Fruit fly (Drosophila melanogaster) whole organism, embryonic: ENCODE measurements around the gene CG17190.

ENCODE experiments used
- ATbp ChIP-seq: fragments of 200-800 bp; sonication (Bioruptor generic); optimal IDR thresholded peaks from 2 replicates; lab custom pipeline; 2017; ENCODE audit warnings: missing biosample characterization, mild to moderate bottlenecking, missing genetic modification characterization, missing genetic modification reagents
- Bdp1 ChIP-seq: fragments of 200-800 bp; sonication (Bioruptor generic); optimal IDR thresholded peaks from 3 replicates; lab custom pipeline; 2016; ENCODE audit warnings: missing biosample characterization, missing genetic modification characterization
- CG10274 ChIP-seq: fragments of 200-800 bp; sonication (Bioruptor generic); optimal IDR thresholded peaks from 3 replicates; lab custom pipeline; 2017; ENCODE audit warnings: missing biosample characterization, mild to moderate bottlenecking, missing genetic modification characterization
- CG1233 ChIP-seq: fragments of 200-800 bp; sonication (Bioruptor generic); optimal IDR thresholded peaks from 4 replicates; lab custom pipeline; 2018; ENCODE audit warnings: missing biosample characterization, mild to moderate bottlenecking, missing genetic modification characterization
- CG13624 ChIP-seq: fragments of 200-800 bp; sonication (Bioruptor generic); optimal IDR thresholded peaks from 2 replicates; lab custom pipeline; 2016; ENCODE audit warnings: missing biosample characterization, missing genetic modification characterization
- CG14710 ChIP-seq: fragments of 200-800 bp; sonication (Bioruptor generic); optimal IDR thresholded peaks from 3 replicates; lab custom pipeline; 2019; ENCODE audit warnings: missing biosample characterization, mild to moderate bottlenecking, missing genetic modification characterization, moderate library complexity
- CG17359 ChIP-seq: fragments of 200-800 bp; sonication (Bioruptor generic); optimal IDR thresholded peaks from 3 replicates; lab custom pipeline; 2018; ENCODE audit warnings: missing biosample characterization, mild to moderate bottlenecking, missing genetic modification characterization, moderate library complexity
- CG17612 ChIP-seq: fragments of 200-800 bp; sonication (Bioruptor generic); IDR thresholded peaks from 2 replicates; pipeline ENCODE4 v1.3.6; 2022; ENCODE audit warnings: missing biosample characterization, missing genetic modification characterization
- CG2199 ChIP-seq: fragments of 200-800 bp; sonication (Bioruptor generic); IDR thresholded peaks from 3 replicates; pipeline ENCODE4 v1.3.6; 2022; ENCODE audit warnings: missing biosample characterization, missing genetic modification characterization
- CG32772 ChIP-seq: fragments of 200-800 bp; sonication (Bioruptor generic); IDR thresholded peaks from 2 replicates; pipeline ENCODE4 v1.3.6; 2022; ENCODE audit warnings: missing biosample characterization, missing genetic modification characterization
- CG7357 ChIP-seq: fragments of 200-800 bp; sonication (Bioruptor generic); IDR thresholded peaks from 3 replicates; pipeline ENCODE4 v1.3.6; 2022; ENCODE audit warnings: missing biosample characterization, missing genetic modification characterization
- CG7556 ChIP-seq: fragments of 200-800 bp; sonication (Bioruptor generic); optimal IDR thresholded peaks from 2 replicates; lab custom pipeline; 2017; ENCODE audit warnings: missing biosample characterization, mild to moderate bottlenecking, missing genetic modification characterization
- CG8281 ChIP-seq: fragments of 200-800 bp; sonication (Bioruptor generic); optimal IDR thresholded peaks from 2 replicates; lab custom pipeline; 2018; ENCODE audit warnings: missing biosample characterization, mild to moderate bottlenecking, missing genetic modification characterization, moderate library complexity
- CG8290 ChIP-seq, 3 experiments: fragments of 200-800 bp; sonication (Bioruptor generic); optimal IDR thresholded peaks; 2 replicates each; lab custom pipeline; 2016 to 2019; ENCODE audit warnings: missing biosample characterization in 3 of 3, missing genetic modification characterization in 3 of 3, mild to moderate bottlenecking in 2 of 3, moderate library complexity in 1 of 3
- CrebB ChIP-seq: fragments of 200-800 bp; sonication (Bioruptor generic); optimal IDR thresholded peaks from 3 replicates; lab custom pipeline; 2018; ENCODE audit warnings: missing biosample characterization, mild to moderate bottlenecking, missing genetic modification characterization
- D19B ChIP-seq: fragments of 200-800 bp; sonication (Bioruptor generic); optimal IDR thresholded peaks from 2 replicates; lab custom pipeline; 2017; ENCODE audit warnings: missing biosample characterization, mild to moderate bottlenecking, missing genetic modification characterization
- Doc3 ChIP-seq: fragments of 200-800 bp; sonication (Bioruptor generic); IDR thresholded peaks from 3 replicates; pipeline ENCODE4 v1.3.6; 2022; ENCODE audit warnings: missing biosample characterization, missing genetic modification characterization; ENCODE audit not compliant: partially characterized antibody
- Ets65A ChIP-seq: fragments of 200-800 bp; sonication (Bioruptor generic); peaks from one replicate; lab custom pipeline; 2016; ENCODE audit warnings: missing biosample characterization, missing genetic modification characterization
- Gsc ChIP-seq: fragments of 200-800 bp; sonication (Bioruptor generic); IDR thresholded peaks from 2 replicates; pipeline ENCODE4 v1.3.6; 2022; ENCODE audit warnings: missing biosample characterization, missing genetic modification characterization
- H2.0 ChIP-seq: fragments of 200-800 bp; sonication (Bioruptor generic); IDR thresholded peaks from 2 replicates; pipeline ENCODE4 v1.3.6; 2022; ENCODE audit warnings: missing biosample characterization, missing genetic modification characterization
- HmgZ ChIP-seq: fragments of 200-800 bp; sonication (Bioruptor generic); optimal IDR thresholded peaks from 2 replicates; lab custom pipeline; 2018; ENCODE audit warnings: missing biosample characterization, mild to moderate bottlenecking, missing genetic modification characterization
- Hr3 ChIP-seq: fragments of 200-800 bp; sonication (Bioruptor generic); optimal IDR thresholded peaks from 3 replicates; lab custom pipeline; 2016; ENCODE audit warnings: missing biosample characterization, missing genetic modification characterization
- Hr78 ChIP-seq, 2 experiments: fragments of 200-800 bp in 1 of 2; fragments of >200 bp in 1 of 2; sonication (Bioruptor generic) in 1 of 2; optimal IDR thresholded peaks; 2 replicates each; lab custom pipeline; 2017 to 2019; ENCODE audit warnings: missing biosample characterization in 2 of 2, missing genetic modification characterization in 2 of 2, mild to moderate bottlenecking in 1 of 2, moderate library complexity in 1 of 2
- Sox102F ChIP-seq: fragments of 200-800 bp; sonication (Bioruptor generic); optimal IDR thresholded peaks from 2 replicates; lab custom pipeline; 2018; ENCODE audit warnings: missing biosample characterization, mild to moderate bottlenecking, missing genetic modification characterization, moderate library complexity
- TFAM ChIP-seq: fragments of 200-800 bp; sonication (Bioruptor generic); optimal IDR thresholded peaks from 2 replicates; lab custom pipeline; 2017; ENCODE audit warnings: missing biosample characterization, missing genetic modification characterization, inconsistent platforms
- aop ChIP-seq: fragments of 200-800 bp; sonication (Bioruptor generic); IDR thresholded peaks from 2 replicates; pipeline ENCODE4 v1.3.6; 2022; ENCODE audit warnings: missing biosample characterization, missing genetic modification characterization
- ase ChIP-seq: fragments of 200-800 bp; sonication (Bioruptor generic); IDR thresholded peaks from 3 replicates; pipeline ENCODE4 v1.3.6; 2022; ENCODE audit warnings: missing biosample characterization, missing genetic modification characterization
- cg ChIP-seq: fragments of 200-800 bp; sonication (Bioruptor generic); optimal IDR thresholded peaks from 3 replicates; lab custom pipeline; 2019; ENCODE audit warnings: missing biosample characterization, mild to moderate bottlenecking, missing genetic modification characterization, moderate library complexity
- chif ChIP-seq, 2 experiments: fragments of 200-800 bp; sonication (Bioruptor generic); optimal IDR thresholded peaks; 3 replicates each; lab custom pipeline; 2016; ENCODE audit warnings: missing biosample characterization in 2 of 2, missing genetic modification characterization in 2 of 2
- crol ChIP-seq: fragments of 200-800 bp; sonication (Bioruptor generic); IDR thresholded peaks from 2 replicates; pipeline ENCODE4 v1.3.6; 2022; ENCODE audit warnings: missing biosample characterization, missing genetic modification characterization
- fu2 ChIP-seq: fragments of 200-800 bp; sonication (Bioruptor generic); optimal IDR thresholded peaks from 2 replicates; lab custom pipeline; 2016; ENCODE audit warnings: missing biosample characterization, missing genetic modification characterization
- h ChIP-seq: fragments of >200 bp; optimal IDR thresholded peaks from 2 replicates; lab custom pipeline; 2017
- hkb ChIP-seq, 2 experiments: fragments of 200-800 bp in 1 of 2; fragments of >200 bp in 1 of 2; sonication (Bioruptor generic) in 1 of 2; IDR thresholded peaks in 1 of 2; optimal IDR thresholded peaks in 1 of 2; 2 replicates each; pipeline versions ENCODE4 v1.3.6 to Lab custom; 2017 to 2022; ENCODE audit warnings: missing biosample characterization in 1 of 2, missing genetic modification characterization in 1 of 2
- ind ChIP-seq: fragments of 200-800 bp; sonication (Bioruptor generic); optimal IDR thresholded peaks from 3 replicates; lab custom pipeline; 2016; ENCODE audit warnings: missing biosample characterization, missing genetic modification characterization
- jing ChIP-seq: fragments of 200-800 bp; sonication (Bioruptor generic); optimal IDR thresholded peaks from 2 replicates; lab custom pipeline; 2018; ENCODE audit warnings: missing biosample characterization, mild to moderate bottlenecking, missing genetic modification characterization
- ken ChIP-seq: fragments of 200-800 bp; sonication (Bioruptor generic); IDR thresholded peaks from 3 replicates; pipeline ENCODE4 v1.3.6; 2022; ENCODE audit warnings: missing biosample characterization, missing genetic modification characterization
- otp ChIP-seq: fragments of 200-800 bp; sonication (Bioruptor generic); IDR thresholded peaks from 3 replicates; pipeline ENCODE4, ENCODE4 v1.3.6; 2022; ENCODE audit warnings: missing biosample characterization, missing genetic modification characterization
- pho ChIP-seq: fragments of 200-800 bp; sonication (Bioruptor generic); optimal IDR thresholded peaks from 2 replicates; lab custom pipeline; 2016; ENCODE audit warnings: missing biosample characterization, missing genetic modification characterization
- phol ChIP-seq: fragments of 200-800 bp; sonication (Bioruptor generic); optimal IDR thresholded peaks from 3 replicates; lab custom pipeline; 2018; ENCODE audit warnings: missing biosample characterization, mild to moderate bottlenecking, missing genetic modification characterization, moderate library complexity
- run ChIP-seq: fragments of 200-800 bp; sonication (Bioruptor generic); optimal IDR thresholded peaks from 3 replicates; lab custom pipeline; 2018; ENCODE audit warnings: missing biosample characterization, mild to moderate bottlenecking, missing genetic modification characterization
- sc ChIP-seq, 3 experiments: fragments of >200 bp in 2 of 3; fragments of 200-800 bp in 1 of 3; sonication (Bioruptor generic) in 1 of 3; optimal IDR thresholded peaks; 2 replicates in 2 of 3; 3 replicates in 1 of 3; lab custom pipeline; 2017; ENCODE audit warnings: mild to moderate bottlenecking in 1 of 3, missing biosample characterization in 1 of 3, missing genetic modification characterization in 1 of 3, missing genetic modification reagents in 1 of 3
- sd ChIP-seq: fragments of 200-800 bp; sonication (Bioruptor generic); optimal IDR thresholded peaks from 3 replicates; lab custom pipeline; 2018; ENCODE audit warnings: missing biosample characterization, mild to moderate bottlenecking, missing genetic modification characterization, moderate library complexity
- sens ChIP-seq: fragments of 200-800 bp; sonication (Bioruptor generic); peaks from one replicate; lab custom pipeline; 2016; ENCODE audit warnings: missing biosample characterization, missing genetic modification characterization
- seq ChIP-seq: fragments of 200-800 bp; sonication (Bioruptor generic); IDR thresholded peaks from 2 replicates; pipeline ENCODE4 v1.3.6; 2022; ENCODE audit warnings: missing biosample characterization, missing genetic modification characterization
- sisA ChIP-seq: fragments of 200-800 bp; sonication (Bioruptor generic); IDR thresholded peaks from 2 replicates; pipeline ENCODE4 v1.3.6; 2022; ENCODE audit warnings: missing biosample characterization, missing genetic modification characterization
- so ChIP-seq: fragments of 200-800 bp; sonication (Bioruptor generic); IDR thresholded peaks from 3 replicates; pipeline ENCODE4 v1.3.6; 2022; ENCODE audit warnings: missing biosample characterization, missing genetic modification characterization
- sug ChIP-seq: fragments of 200-800 bp; optimal IDR thresholded peaks from 2 replicates; lab custom pipeline; 2019; ENCODE audit warnings: missing biosample characterization, mild to moderate bottlenecking, missing genetic modification characterization, moderate library complexity
- unc-4 ChIP-seq: fragments of 200-800 bp; sonication (Bioruptor generic); IDR thresholded peaks from 2 replicates; pipeline ENCODE4 v1.3.6; 2022; ENCODE audit warnings: missing biosample characterization, missing genetic modification characterization; ENCODE audit not compliant: partially characterized antibody
- zf30C ChIP-seq: fragments of 200-800 bp; sonication (Bioruptor generic); optimal IDR thresholded peaks from 3 replicates; lab custom pipeline; 2018; ENCODE audit warnings: missing biosample characterization, mild to moderate bottlenecking, missing genetic modification characterization

CG17190 gene

dm6 chr3R:20008372-20009051, 4.8 kb downstream of the CG17190 start, which contains the start of the genes Hs6st and MED25 (continued):
- no peak for TF ChIP-seq H2.0 (GFP tag; lab: Robert Waterston, UW)
- no peak for TF ChIP-seq Hr3 (GFP tag; lab: Kevin White, UChicago)
- no peak for TF ChIP-seq CG7357 (GFP tag; lab: Robert Waterston, UW)
- TF ChIP-seq unc-4 = peak; percentile 71
- TF ChIP-seq CG13624 = no peak
- TF ChIP-seq so (GFP tag; lab: Robert Waterston, UW) = no peak
- TF ChIP-seq chif (GFP tag; optimal IDR thresholded peaks at IDR 0.05; lab: Kevin White, UChicago) = no peak
- TF ChIP-seq ase = no peak
- TF ChIP-seq aop (GFP tag; lab: Robert Waterston, UW) = no peak
- no peak for TF ChIP-seq sug
- TF ChIP-seq CG17359 (tag; lab: Kevin White, UChicago) = peak; percentile 66
- peak; percentile 91 for TF ChIP-seq Ets65A (GFP tag; lab: Kevin White, UChicago)
- TF ChIP-seq Sox102F (GFP tag; lab: Kevin White, UChicago) = peak; percentile 11
- TF ChIP-seq Doc3 (GFP tag; lab: Robert Waterston, UW) = peak; percentile 82
- TF ChIP-seq sd (tag; lab: Kevin White, UChicago) = peak; percentile 36
- no peak for TF ChIP-seq Bdp1 (GFP tag; lab: Kevin White, UChicago)
- TF ChIP-seq fu2 (GFP tag; lab: Kevin White, UChicago) = no peak
- peak; percentile 79 for TF ChIP-seq phol (tag; lab: Kevin White, UChicago)
- no peak for TF ChIP-seq CG2199 (GFP tag; lab: Robert Waterston, UW)
- TF ChIP-seq HmgZ (tag; lab: Kevin White, UChicago) = no peak
- TF ChIP-seq Hr78 (GFP tag; optimal IDR thresholded peaks at IDR 0.05; lab: Kevin White, UChicago) = peak in 1 of 2 experiments; percentile 15
- TF ChIP-seq CG32772 (GFP tag; lab: Robert Waterston, UW) = no peak
- no peak for TF ChIP-seq h (lab: Kevin White, UChicago)
- peak; percentile 48 for TF ChIP-seq sens
- no peak for TF ChIP-seq pho
- TF ChIP-seq CG8281 (tag; lab: Kevin White, UChicago) = no peak
- no peak for TF ChIP-seq jing (GFP tag; lab: Kevin White, UChicago)
- no peak; the same call in 1 of the 2 replicates for TF ChIP-seq sisA (GFP tag; lab: Robert Waterston, UW)
- TF ChIP-seq otp (GFP tag; lab: Robert Waterston, UW) = no peak
- TF ChIP-seq ken (GFP tag; lab: Robert Waterston, UW) = no peak
- no peak for TF ChIP-seq CG17612
- TF ChIP-seq sc (optimal IDR thresholded peaks at IDR 0.05; lab: Kevin White, UChicago) = no peak
- TF ChIP-seq sc (GFP tag; optimal IDR thresholded peaks at IDR 0.05; lab: Kevin White, UChicago) = no peak
- peak; percentile 88 for TF ChIP-seq CG14710 (tag; lab: Kevin White, UChicago)
- no peak for TF ChIP-seq zf30C (GFP tag; lab: Kevin White, UChicago)
- TF ChIP-seq D19B = no peak
- TF ChIP-seq TFAM (GFP tag; lab: Kevin White, UChicago) = no peak
- peak; percentile 11 for TF ChIP-seq CG7556 (GFP tag; lab: Kevin White, UChicago)
- peak; percentile 39 for TF ChIP-seq CrebB (tag; lab: Kevin White, UChicago)
- no peak for TF ChIP-seq CG8290 (GFP tag; optimal IDR thresholded peaks at IDR 0.05; lab: Kevin White, UChicago)
- TF ChIP-seq CG8290 (tag; optimal IDR thresholded peaks at IDR 0.05; lab: Kevin White, UChicago) = no peak
- TF ChIP-seq ind (GFP tag; lab: Kevin White, UChicago) = peak; percentile 74
- TF ChIP-seq crol (GFP tag; lab: Robert Waterston, UW) = no peak
- TF ChIP-seq hkb (optimal IDR thresholded peaks at IDR 0.05; lab: Kevin White, UChicago) = peak; percentile 10
- no peak for TF ChIP-seq hkb (GFP tag; IDR thresholded peaks at IDR 0.05; lab: Robert Waterston, UW)
- TF ChIP-seq seq (GFP tag; lab: Robert Waterston, UW) = no peak
- TF ChIP-seq cg (GFP tag; lab: Kevin White, UChicago) = no peak
- no peak for TF ChIP-seq CG10274 (GFP tag; lab: Kevin White, UChicago)
- TF ChIP-seq ATbp (GFP tag; lab: Kevin White, UChicago) = no peak
- no peak for TF ChIP-seq run (tag; lab: Kevin White, UChicago)
- no peak for TF ChIP-seq Gsc (GFP tag; lab: Robert Waterston, UW)
- TF ChIP-seq CG1233 (GFP tag; lab: Kevin White, UChicago) = peak; percentile 60
